Worm (Caenorhabditis elegans) whole organism, early embryonic: ENCODE measurements around the gene K07E3.1.
A peak's percentile ranks its signal among the peaks of the same experiment; 100 is the strongest.

ENCODE experiments used
- B0310.2 ChIP-seq: sonication (generic microtip); optimal IDR thresholded peaks from 2 replicates; lab custom pipeline; 2016; ENCODE audit warnings: mild to moderate bottlenecking, missing genetic modification characterization, missing compliant biosample characterization
- F13C5.2 ChIP-seq: sonication (generic microtip); optimal IDR thresholded peaks from 2 replicates; lab custom pipeline; 2017; ENCODE audit warnings: mild to moderate bottlenecking, missing genetic modification characterization, inconsistent platforms, missing compliant biosample characterization
- aly-1 ChIP-seq: sonication (generic microtip); optimal IDR thresholded peaks from 2 replicates; lab custom pipeline; 2016; ENCODE audit warnings: missing genetic modification characterization, missing compliant biosample characterization
- ama-1 ChIP-seq: fragments of 150-350 bp; optimal IDR thresholded peaks from 2 replicates; lab custom pipeline; 2014
- ceh-13 ChIP-seq: fragments of 200-800 bp; sonication (Bioruptor generic); optimal IDR thresholded peaks from 2 replicates; lab custom pipeline; 2018; ENCODE audit warnings: mild to moderate bottlenecking, missing genetic modification characterization, missing compliant biosample characterization
- ceh-36 ChIP-seq: sonication (generic microtip); optimal IDR thresholded peaks from 2 replicates; lab custom pipeline; 2016; ENCODE audit warnings: missing genetic modification characterization, inconsistent platforms, missing compliant biosample characterization
- ets-7 ChIP-seq: sonication (generic microtip); optimal IDR thresholded peaks from 2 replicates; lab custom pipeline; 2016; ENCODE audit warnings: missing genotype, missing genetic modification characterization, missing compliant biosample characterization
- flt-1 ChIP-seq: fragments of 200-800 bp; sonication (Bioruptor generic); IDR thresholded peaks from 2 replicates; pipeline ENCODE4 v1.3.6; 2022; ENCODE audit warnings: missing genetic modification characterization, missing compliant biosample characterization
- hmbx-1 ChIP-seq: sonication (generic microtip); optimal IDR thresholded peaks from 2 replicates; lab custom pipeline; 2016; ENCODE audit warnings: mild to moderate bottlenecking, missing genetic modification characterization, missing compliant biosample characterization
- hmg-4 ChIP-seq: fragments of 200-800 bp; sonication (Bioruptor generic); optimal IDR thresholded peaks from 2 replicates; lab custom pipeline; 2018; ENCODE audit warnings: mild to moderate bottlenecking, missing genetic modification characterization, missing compliant biosample characterization
- pes-1 ChIP-seq: fragments of 200-800 bp; sonication (Bioruptor generic); IDR thresholded peaks from 2 replicates; pipeline ENCODE4 v1.3.6; 2022; ENCODE audit warnings: missing genetic modification reagents, missing genetic modification characterization, missing compliant biosample characterization
- scrt-1 ChIP-seq: fragments of 200-800 bp; sonication (Bioruptor generic); IDR thresholded peaks from 2 replicates; pipeline ENCODE4 v1.3.6; 2022; ENCODE audit warnings: missing genetic modification characterization, missing compliant biosample characterization
- sea-1 ChIP-seq: fragments of 200-800 bp; sonication (Bioruptor generic); conservative IDR thresholded peaks from 2 replicates; pipeline ENCODE4 v1.3.6; 2022; ENCODE audit warnings: missing genetic modification characterization, missing compliant biosample characterization
- tbx-11 ChIP-seq: fragments of 200-800 bp; sonication (Bioruptor generic); IDR thresholded peaks from 2 replicates; pipeline ENCODE4 v1.3.6; 2022; ENCODE audit warnings: missing genetic modification characterization, missing compliant biosample characterization

K07E3.1 gene

DNA sequence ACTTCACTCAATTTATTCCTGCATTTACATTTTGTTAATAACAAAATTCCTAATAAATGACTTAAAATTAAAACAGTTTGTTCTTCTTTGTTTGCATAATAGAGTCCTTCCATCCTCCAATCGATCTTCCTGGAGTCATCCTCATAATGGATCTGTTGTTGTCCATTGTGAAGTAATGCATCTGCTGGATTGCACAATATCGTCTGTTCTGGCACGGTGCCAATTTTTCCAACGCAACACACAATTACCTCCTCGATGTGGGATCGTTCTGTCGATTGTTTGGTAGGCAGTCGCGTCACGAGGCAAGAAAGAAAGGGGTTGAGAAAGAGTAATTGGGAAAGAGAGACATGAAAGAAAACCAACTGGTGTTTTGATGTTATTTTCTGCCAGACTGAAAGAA is 49.8 kb downstream of the K07E3.1 start:
- TF ChIP-seq hmg-4 (GFP tag; lab: Kevin White, UChicago) (no peak), ceh-13 (GFP tag; lab: Kevin White, UChicago) (no peak), sea-1 (0 out of 2 replicates have a peak, but pooled peaks have one; percentile 16), flt-1 (no peak), ama-1 (peak; percentile 86), ets-7 (tag; lab: Kevin White, UChicago) (no peak), hmbx-1 (no peak), F13C5.2 (tag; lab: Kevin White, UChicago) (no peak), tbx-11 (GFP tag; lab: Robert Waterston, UW) (no peak)

ce11 chrX:8162793-8163192 is 52.6 kb downstream of the K07E3.1 start, which contains the start of gene F22F1.3:
Gene F22F1.3, minus strand, starts transcription at chrX:8163073.
- TF ChIP-seq ets-7 (tag; lab: Kevin White, UChicago) (no peak), sea-1 (no peak), ceh-13 (GFP tag; lab: Kevin White, UChicago) (no peak), F13C5.2 (tag; lab: Kevin White, UChicago) (no peak), ceh-36 (tag; lab: Kevin White, UChicago) (no peak), pes-1 (GFP tag; lab: Robert Waterston, UW) (no peak), scrt-1 (GFP tag; lab: Robert Waterston, UW) (no peak), B0310.2 (tag; lab: Kevin White, UChicago) (no peak)

ce11 chrX:8163555-8163954 is 53.3 kb downstream of the K07E3.1 start:
- TF ChIP-seq hmg-4 (GFP tag; lab: Kevin White, UChicago) (peak; percentile 64), aly-1 (tag; lab: Kevin White, UChicago) (peak; percentile 3), pes-1 (GFP tag; lab: Robert Waterston, UW) (no peak; the same call in 1 of the 2 replicates)
